Worm (Caenorhabditis elegans) whole organism, young adult: ENCODE results near the gene clec-28.

ENCODE experiments used
- B0336.3 ChIP-seq: fragments of 200-800 bp; sonication (Bioruptor generic); IDR thresholded peaks from 2 replicates; pipeline ENCODE4 v1.3.6; 2022; ENCODE audit warnings: missing genetic modification characterization, missing compliant biosample characterization
- attf-3 ChIP-seq: fragments of 200-800 bp; sonication (Bioruptor generic); conservative IDR thresholded peaks from 2 replicates; pipeline ENCODE4 v1.3.6; 2022; ENCODE audit warnings: missing genetic modification reagents, missing genetic modification characterization, missing compliant biosample characterization
- efl-1 ChIP-seq: fragments of 150-350 bp; optimal IDR thresholded peaks from 2 replicates; lab custom pipeline; 2014; ENCODE audit warnings: missing biosample characterization, missing genetic modification reagents, missing genetic modification characterization
- lin-26 ChIP-seq: fragments of 200-800 bp; sonication (Bioruptor generic); IDR thresholded peaks from 2 replicates; pipeline ENCODE4 v1.3.6; 2022; ENCODE audit warnings: missing genetic modification reagents, missing genetic modification characterization, missing compliant biosample characterization
- lin-35 ChIP-seq, 3 experiments: fragments of 150-350 bp in 2 of 3; sonication (generic microtip) in 1 of 3; optimal IDR thresholded peaks; 2 replicates each; lab custom pipeline; 2014 to 2018; ENCODE audit warnings: missing biosample characterization in 3 of 3, missing genetic modification characterization in 3 of 3, missing genetic modification reagents in 3 of 3
- snpc-1.1 ChIP-seq: sonication (generic microtip); optimal IDR thresholded peaks from 2 replicates; lab custom pipeline; 2017; ENCODE audit warnings: missing genetic modification characterization, mild to moderate bottlenecking, missing compliant biosample characterization, antibody characterized with exemption, moderate library complexity, missing genotype, missing genetic modification reagents; ENCODE audit not compliant: insufficient read depth
- unc-130 ChIP-seq: sonication (generic microtip); optimal IDR thresholded peaks from 2 replicates; lab custom pipeline; 2016; ENCODE audit warnings: missing genetic modification reagents, missing genetic modification characterization, missing compliant biosample characterization

ce11 chrV:16832865-16833264 is 32.6 kb upstream of the clec-28 start, which contains the start of gene phy-3:
- TF ChIP-seq unc-130 (GFP tag; lab: Kevin White, UChicago): no peak
- TF ChIP-seq lin-26 (GFP tag; lab: Robert Waterston, UW): no peak
- TF ChIP-seq efl-1 (GFP tag; lab: Kevin White, UChicago): no peak
- no peak for TF ChIP-seq attf-3 (GFP tag; lab: Robert Waterston, UW)
- TF ChIP-seq B0336.3 (GFP tag; lab: Robert Waterston, UW): no peak
- no peak for TF ChIP-seq lin-35 (GFP tag; optimal IDR thresholded peaks at IDR 0.05; lab: Kevin White, UChicago)
- no peak for TF ChIP-seq snpc-1.1 (tag; lab: Kevin White, UChicago)
